Fruit fly (Drosophila melanogaster) whole organism, embryonic: ENCODE data around the gene pes.
A peak's percentile ranks its signal among the peaks of the same experiment; 100 is the strongest.

Source experiments
- Adf1 ChIP-seq: fragments of 200-800 bp; sonication (Bioruptor generic); IDR thresholded peaks from 2 replicates; pipeline ENCODE4 v1.3.6; 2022; ENCODE audit warnings: missing biosample characterization, missing genetic modification characterization
- Bgb ChIP-seq: fragments of 200-800 bp; sonication (Bioruptor generic); IDR thresholded peaks from 2 replicates; pipeline ENCODE4 v1.3.6; 2022; ENCODE audit warnings: missing biosample characterization, missing genetic modification characterization; ENCODE audit not compliant: partially characterized antibody
- Bteb2 ChIP-seq: fragments of 200-800 bp; sonication (Bioruptor generic); optimal IDR thresholded peaks from 2 replicates; lab custom pipeline; 2016; ENCODE audit warnings: missing biosample characterization, missing genetic modification characterization
- CG10274 ChIP-seq: fragments of 200-800 bp; sonication (Bioruptor generic); optimal IDR thresholded peaks from 3 replicates; lab custom pipeline; 2017; ENCODE audit warnings: missing biosample characterization, mild to moderate bottlenecking, missing genetic modification characterization
- CG10431 ChIP-seq: fragments of 200-800 bp; sonication (Bioruptor generic); optimal IDR thresholded peaks from 3 replicates; lab custom pipeline; 2018; ENCODE audit warnings: missing biosample characterization, mild to moderate bottlenecking, missing genetic modification characterization
- CG10543 ChIP-seq: fragments of 200-800 bp; sonication (Bioruptor generic); optimal IDR thresholded peaks from 3 replicates; lab custom pipeline; 2017; ENCODE audit warnings: missing biosample characterization, mild to moderate bottlenecking, missing genetic modification characterization, moderate library complexity
- CG12744 ChIP-seq: fragments of 200-800 bp; sonication (Bioruptor generic); optimal IDR thresholded peaks from 2 replicates; lab custom pipeline; 2016; ENCODE audit warnings: missing biosample characterization, missing genetic modification characterization
- CG13123 ChIP-seq: fragments of 200-800 bp; sonication (Bioruptor generic); optimal IDR thresholded peaks from 2 replicates; lab custom pipeline; 2016; ENCODE audit warnings: missing biosample characterization, missing genetic modification characterization
- CG14710 ChIP-seq: fragments of 200-800 bp; sonication (Bioruptor generic); optimal IDR thresholded peaks from 3 replicates; lab custom pipeline; 2019; ENCODE audit warnings: missing biosample characterization, mild to moderate bottlenecking, missing genetic modification characterization, moderate library complexity
- CG16813 ChIP-seq: fragments of 200-800 bp; sonication (Bioruptor generic); IDR thresholded peaks from 3 replicates; pipeline ENCODE4 v1.3.6; 2022; ENCODE audit warnings: missing biosample characterization, missing genetic modification characterization; ENCODE audit not compliant: partially characterized antibody
- CG17385 ChIP-seq: fragments of 200-800 bp; sonication (Bioruptor generic); optimal IDR thresholded peaks from 3 replicates; lab custom pipeline; 2018; ENCODE audit warnings: missing biosample characterization, mild to moderate bottlenecking, missing genetic modification characterization
- CG17568 ChIP-seq: fragments of 200-800 bp; sonication (Bioruptor generic); optimal IDR thresholded peaks from 2 replicates; lab custom pipeline; 2018; ENCODE audit warnings: missing biosample characterization, mild to moderate bottlenecking, missing genetic modification characterization, moderate library complexity
- CG17802 ChIP-seq: fragments of 200-800 bp; sonication (Bioruptor generic); optimal IDR thresholded peaks from 2 replicates; lab custom pipeline; 2018; ENCODE audit warnings: missing biosample characterization, mild to moderate bottlenecking, missing genetic modification characterization, moderate library complexity
- CG2199 ChIP-seq: fragments of 200-800 bp; sonication (Bioruptor generic); IDR thresholded peaks from 3 replicates; pipeline ENCODE4 v1.3.6; 2022; ENCODE audit warnings: missing biosample characterization, missing genetic modification characterization
- CG32532 ChIP-seq: fragments of 200-800 bp; sonication (Bioruptor generic); IDR thresholded peaks from 2 replicates; pipeline ENCODE4 v1.3.6; 2022; ENCODE audit warnings: missing biosample characterization, missing genetic modification characterization
- CG32767 ChIP-seq: fragments of 200-800 bp; sonication (Bioruptor generic); IDR thresholded peaks from 2 replicates; pipeline ENCODE4 v1.3.6; 2022; ENCODE audit warnings: missing biosample characterization, missing genetic modification characterization
- CG4820 ChIP-seq: fragments of 200-800 bp; sonication (Bioruptor generic); optimal IDR thresholded peaks from 3 replicates; lab custom pipeline; 2016; ENCODE audit warnings: missing biosample characterization, missing genetic modification characterization
- CG6254 ChIP-seq: fragments of 200-800 bp; sonication (Bioruptor generic); optimal IDR thresholded peaks from 3 replicates; lab custom pipeline; 2017; ENCODE audit warnings: mild to moderate bottlenecking, missing biosample characterization, missing genetic modification reagents, missing genetic modification characterization
- CG6272 ChIP-seq: fragments of 200-800 bp; sonication (Bioruptor generic); IDR thresholded peaks from 2 replicates; pipeline ENCODE4 v1.3.6; 2022; ENCODE audit warnings: missing biosample characterization, missing genetic modification characterization
- CG7745 ChIP-seq: fragments of 200-800 bp; sonication (Bioruptor generic); optimal IDR thresholded peaks from 2 replicates; lab custom pipeline; 2018; ENCODE audit warnings: missing biosample characterization, mild to moderate bottlenecking, missing genetic modification characterization, moderate library complexity
- CG8944 ChIP-seq: fragments of 200-800 bp; sonication (Bioruptor generic); optimal IDR thresholded peaks from 3 replicates; lab custom pipeline; 2016; ENCODE audit warnings: missing biosample characterization, missing genetic modification characterization
- CG9876 ChIP-seq: fragments of 200-800 bp; sonication (Bioruptor generic); optimal IDR thresholded peaks from 2 replicates; lab custom pipeline; 2016; ENCODE audit warnings: missing biosample characterization, missing genetic modification characterization
- D19A ChIP-seq: fragments of 200-800 bp; optimal IDR thresholded peaks from 3 replicates; lab custom pipeline; 2019; ENCODE audit warnings: missing biosample characterization, mild to moderate bottlenecking, missing genetic modification characterization, moderate library complexity
- Dek ChIP-seq: fragments of 200-800 bp; sonication (Bioruptor generic); optimal IDR thresholded peaks from 3 replicates; lab custom pipeline; 2019; ENCODE audit warnings: missing biosample characterization, mild to moderate bottlenecking, missing genetic modification characterization, moderate library complexity
- Ets65A ChIP-seq: fragments of 200-800 bp; sonication (Bioruptor generic); peaks from one replicate; lab custom pipeline; 2016; ENCODE audit warnings: missing biosample characterization, missing genetic modification characterization
- H15 ChIP-seq: fragments of 200-800 bp; sonication (Bioruptor generic); IDR thresholded peaks from 3 replicates; pipeline ENCODE4 v1.3.6; 2022; ENCODE audit warnings: missing biosample characterization, missing genetic modification characterization
- HHEX ChIP-seq: fragments of 200-800 bp; sonication (Bioruptor generic); optimal IDR thresholded peaks from 3 replicates; lab custom pipeline; 2017; ENCODE audit warnings: missing biosample characterization, mild to moderate bottlenecking, missing genetic modification characterization, missing genetic modification reagents
- HLHmδ ChIP-seq: fragments of 200-800 bp; sonication (Bioruptor generic); optimal IDR thresholded peaks from 2 replicates; lab custom pipeline; 2018; ENCODE audit warnings: missing biosample characterization, mild to moderate bottlenecking, missing genetic modification characterization, moderate library complexity
- HmgD ChIP-seq: fragments of 200-800 bp; sonication (Bioruptor generic); optimal IDR thresholded peaks from 3 replicates; lab custom pipeline; 2016; ENCODE audit warnings: missing biosample characterization, missing genetic modification characterization
- Kr ChIP-seq: fragments of 200-800 bp; sonication (Bioruptor generic); optimal IDR thresholded peaks from 2 replicates; lab custom pipeline; 2017; ENCODE audit warnings: missing biosample characterization, mild to moderate bottlenecking, missing genetic modification characterization
- MBD-R2 ChIP-seq: fragments of 200-800 bp; sonication (Bioruptor generic); IDR thresholded peaks from 2 replicates; pipeline ENCODE4 v1.3.6; 2022; ENCODE audit warnings: missing biosample characterization, missing genetic modification characterization
- NC2β ChIP-seq: fragments of 200-800 bp; sonication (Bioruptor generic); optimal IDR thresholded peaks from 2 replicates; lab custom pipeline; 2016; ENCODE audit warnings: missing biosample characterization, missing genetic modification characterization
- NK7.1 ChIP-seq: fragments of 200-800 bp; sonication (Bioruptor generic); optimal IDR thresholded peaks from 3 replicates; lab custom pipeline; 2016; ENCODE audit warnings: missing biosample characterization, missing genetic modification characterization
- Side ChIP-seq: fragments of 200-800 bp; sonication (Bioruptor generic); optimal IDR thresholded peaks from 2 replicates; lab custom pipeline; 2016; ENCODE audit warnings: missing biosample characterization, missing genetic modification characterization
- TFAM ChIP-seq: fragments of 200-800 bp; sonication (Bioruptor generic); optimal IDR thresholded peaks from 2 replicates; lab custom pipeline; 2017; ENCODE audit warnings: missing biosample characterization, missing genetic modification characterization, inconsistent platforms
- Xbp1 ChIP-seq: fragments of 200-800 bp; sonication (Bioruptor generic); optimal IDR thresholded peaks from 3 replicates; lab custom pipeline; 2016; ENCODE audit warnings: missing biosample characterization, mild to moderate bottlenecking, missing genetic modification characterization
- bigmax ChIP-seq: fragments of 200-800 bp; sonication (Bioruptor generic); optimal IDR thresholded peaks from 2 replicates; lab custom pipeline; 2018; ENCODE audit warnings: missing biosample characterization, mild to moderate bottlenecking, missing genetic modification characterization
- ci ChIP-seq: fragments of 200-800 bp; sonication (Bioruptor generic); IDR thresholded peaks from 3 replicates; pipeline ENCODE4 v1.3.6; 2022; ENCODE audit warnings: missing biosample characterization, missing genetic modification characterization
- crc ChIP-seq: fragments of 200-800 bp; sonication (Bioruptor generic); optimal IDR thresholded peaks from 2 replicates; lab custom pipeline; 2016; ENCODE audit warnings: missing biosample characterization, missing genetic modification characterization
- crol ChIP-seq: fragments of 200-800 bp; sonication (Bioruptor generic); IDR thresholded peaks from 2 replicates; pipeline ENCODE4 v1.3.6; 2022; ENCODE audit warnings: missing biosample characterization, missing genetic modification characterization
- en ChIP-seq: fragments of 200-800 bp; sonication (Bioruptor generic); optimal IDR thresholded peaks from 2 replicates; lab custom pipeline; 2016; ENCODE audit warnings: missing biosample characterization, missing genetic modification characterization
- hb ChIP-seq: fragments of 200-800 bp; sonication (Bioruptor generic); IDR thresholded peaks from 3 replicates; pipeline ENCODE4 v1.3.6; 2022; ENCODE audit warnings: missing biosample characterization, missing genetic modification characterization; ENCODE audit not compliant: partially characterized antibody
- kah ChIP-seq: fragments of 200-800 bp; sonication (Bioruptor generic); optimal IDR thresholded peaks from 2 replicates; lab custom pipeline; 2018; ENCODE audit warnings: missing biosample characterization, mild to moderate bottlenecking, missing genetic modification characterization
- nerfin-1 ChIP-seq: fragments of 200-800 bp; sonication (Bioruptor generic); optimal IDR thresholded peaks from 3 replicates; lab custom pipeline; 2019; ENCODE audit warnings: missing biosample characterization, mild to moderate bottlenecking, missing genetic modification characterization, moderate library complexity
- onecut ChIP-seq: fragments of 200-800 bp; sonication (Bioruptor generic); IDR thresholded peaks from 2 replicates; pipeline ENCODE4 v1.3.6; 2022; ENCODE audit warnings: missing biosample characterization, missing genetic modification characterization
- repo ChIP-seq: fragments of 200-800 bp; sonication (Bioruptor generic); optimal IDR thresholded peaks from 2 replicates; lab custom pipeline; 2016; ENCODE audit warnings: missing biosample characterization, missing genetic modification characterization
- shn ChIP-seq: fragments of 200-800 bp; sonication (Bioruptor generic); optimal IDR thresholded peaks from 3 replicates; lab custom pipeline; 2016; ENCODE audit warnings: missing biosample characterization, missing genetic modification characterization
- sisA ChIP-seq: fragments of 200-800 bp; sonication (Bioruptor generic); IDR thresholded peaks from 2 replicates; pipeline ENCODE4 v1.3.6; 2022; ENCODE audit warnings: missing biosample characterization, missing genetic modification characterization
- slp2 ChIP-seq: fragments of 200-800 bp; sonication (Bioruptor generic); optimal IDR thresholded peaks from 2 replicates; lab custom pipeline; 2016; ENCODE audit warnings: missing biosample characterization, missing genetic modification characterization
- sob ChIP-seq: fragments of 200-800 bp; sonication (Bioruptor generic); IDR thresholded peaks from 2 replicates; pipeline ENCODE4 v1.3.6; 2022; ENCODE audit warnings: missing biosample characterization, missing genetic modification characterization
- ssp ChIP-seq: fragments of 200-800 bp; sonication (Bioruptor generic); IDR thresholded peaks from 2 replicates; pipeline ENCODE4 v1.3.6; 2022; ENCODE audit warnings: missing biosample characterization, missing genetic modification characterization
- ttk ChIP-seq: fragments of 200-800 bp; sonication (Bioruptor generic); IDR thresholded peaks from 2 replicates; pipeline ENCODE4 v2.1.2; 2022; ENCODE audit warnings: missing biosample characterization, missing genetic modification characterization

Gene pes

dm6 chr2L:7964611-7965010 is 29.4 kb downstream of the pes start (continued):
- TF ChIP-seq HLHmδ = no peak
- peak; percentile 87 for TF ChIP-seq ttk (GFP tag; lab: Robert Waterston, UW)
- TF ChIP-seq Side (GFP tag; lab: Kevin White, UChicago) = peak; percentile 62
- TF ChIP-seq slp2 (GFP tag; lab: Kevin White, UChicago) = peak; percentile 69
- peak; percentile 53 for TF ChIP-seq CG17568
- TF ChIP-seq Bgb (GFP tag; lab: Robert Waterston, UW) = no peak
- peak; percentile 67; the same call in 1 of the 2 replicates for TF ChIP-seq CG32532
- peak; percentile 84 for TF ChIP-seq sisA (GFP tag; lab: Robert Waterston, UW)
- TF ChIP-seq CG8944 (GFP tag; lab: Kevin White, UChicago) = peak; percentile 70
- peak; percentile 10 for TF ChIP-seq CG14710 (tag; lab: Kevin White, UChicago)
- TF ChIP-seq CG10274 (GFP tag; lab: Kevin White, UChicago) = no peak
- TF ChIP-seq CG13123 (GFP tag; lab: Kevin White, UChicago) = peak; percentile 41
- TF ChIP-seq CG16813 (GFP tag; lab: Robert Waterston, UW) = no peak
- TF ChIP-seq H15 = peak; percentile 58; the same call in 2 of the 3 replicates
- peak; percentile 56 for TF ChIP-seq CG32767 (GFP tag; lab: Robert Waterston, UW)
- TF ChIP-seq D19A (tag; lab: Kevin White, UChicago) = peak; percentile 58
- TF ChIP-seq CG6254 (GFP tag; lab: Kevin White, UChicago) = peak; percentile 41
- TF ChIP-seq crc (GFP tag; lab: Kevin White, UChicago) = peak; percentile 53
- peak; percentile 53; the same call in 1 of the 2 replicates for TF ChIP-seq CG6272 (GFP tag; lab: Robert Waterston, UW)
- TF ChIP-seq MBD-R2 (GFP tag; lab: Robert Waterston, UW) = peak; percentile 34; the same call in 1 of the 2 replicates
- peak; percentile 77 for TF ChIP-seq sob (GFP tag; lab: Robert Waterston, UW)
- peak; percentile 71 for TF ChIP-seq en (GFP tag; lab: Kevin White, UChicago)
- peak; percentile 65 for TF ChIP-seq NC2β (GFP tag; lab: Kevin White, UChicago)
- peak; percentile 62 for TF ChIP-seq CG12744 (GFP tag; lab: Kevin White, UChicago)
- TF ChIP-seq TFAM (GFP tag; lab: Kevin White, UChicago) = no peak
- peak; percentile 29 for TF ChIP-seq nerfin-1
- peak; percentile 57 for TF ChIP-seq CG4820 (GFP tag; lab: Kevin White, UChicago)
- TF ChIP-seq ssp (GFP tag; lab: Robert Waterston, UW) = peak; percentile 62
- peak; percentile 68 for TF ChIP-seq crol (GFP tag; lab: Robert Waterston, UW)
- TF ChIP-seq NK7.1 (GFP tag; lab: Kevin White, UChicago) = no peak
- TF ChIP-seq HmgD (GFP tag; lab: Kevin White, UChicago) = no peak
- TF ChIP-seq onecut (GFP tag; lab: Robert Waterston, UW) = peak; percentile 74
- peak; percentile 8 for TF ChIP-seq CG17802 (tag; lab: Kevin White, UChicago)
- TF ChIP-seq Xbp1 (GFP tag; lab: Kevin White, UChicago) = peak; percentile 79
- TF ChIP-seq repo = peak; percentile 60
- TF ChIP-seq HHEX = peak; percentile 67
- TF ChIP-seq shn (GFP tag; lab: Kevin White, UChicago) = peak; percentile 33
- peak; percentile 12; the same call in 1 of the 2 replicates for TF ChIP-seq Adf1 (GFP tag; lab: Robert Waterston, UW)
- peak; percentile 19 for TF ChIP-seq CG9876 (GFP tag; lab: Kevin White, UChicago)
- peak; percentile 76 for TF ChIP-seq CG17385 (GFP tag; lab: Kevin White, UChicago)
- TF ChIP-seq Bteb2 = peak; percentile 62
- TF ChIP-seq ci (GFP tag; lab: Robert Waterston, UW) = peak; percentile 93
- no peak for TF ChIP-seq CG10431 (GFP tag; lab: Kevin White, UChicago)
- TF ChIP-seq CG10543 (GFP tag; lab: Kevin White, UChicago) = no peak
- TF ChIP-seq bigmax (GFP tag; lab: Kevin White, UChicago) = no peak
- no peak for TF ChIP-seq hb (GFP tag; lab: Robert Waterston, UW)
- TF ChIP-seq Dek (tag; lab: Kevin White, UChicago) = peak; percentile 51
- no peak for TF ChIP-seq Kr
- peak; percentile 38 for TF ChIP-seq kah
- no peak for TF ChIP-seq CG7745 (tag; lab: Kevin White, UChicago)
- no peak for TF ChIP-seq CG2199 (GFP tag; lab: Robert Waterston, UW)
- TF ChIP-seq Ets65A (GFP tag; lab: Kevin White, UChicago) = peak; percentile 91
